Fruit fly (Drosophila melanogaster) whole organism, prepupa: ENCODE results near the gene Hex-t2.

Experiments used
- CG10669 ChIP-seq: fragments of 200-800 bp; sonication (Bioruptor generic); optimal IDR thresholded peaks from 3 replicates; lab custom pipeline; 2018; ENCODE audit warnings: missing biosample characterization, mild to moderate bottlenecking, missing genetic modification characterization, moderate library complexity
- CG11294 ChIP-seq: fragments of 200-800 bp; sonication (Bioruptor generic); IDR thresholded peaks from 2 replicates; pipeline ENCODE4 v1.3.6; 2022; ENCODE audit warnings: missing biosample characterization, missing genetic modification characterization
- CG31627 ChIP-seq: fragments of 200-800 bp; sonication (Bioruptor generic); optimal IDR thresholded peaks from 3 replicates; lab custom pipeline; 2016; ENCODE audit warnings: missing biosample characterization, missing genetic modification characterization
- CG32006 ChIP-seq: fragments of 200-800 bp; sonication (Bioruptor generic); optimal IDR thresholded peaks from 3 replicates; lab custom pipeline; 2017; ENCODE audit warnings: missing biosample characterization, mild to moderate bottlenecking, missing genetic modification characterization
- CG6163 ChIP-seq: fragments of 200-800 bp; sonication (Bioruptor generic); IDR thresholded peaks from 3 replicates; pipeline ENCODE4 v1.3.6; 2022; ENCODE audit warnings: missing biosample characterization, missing genetic modification characterization
- CG6276 ChIP-seq: fragments of 200-800 bp; sonication (Bioruptor generic); optimal IDR thresholded peaks from 2 replicates; lab custom pipeline; 2017; ENCODE audit warnings: missing biosample characterization, mild to moderate bottlenecking, missing genetic modification characterization
- CG6854 ChIP-seq: fragments of 200-800 bp; sonication (Bioruptor generic); optimal IDR thresholded peaks from 2 replicates; lab custom pipeline; 2017; ENCODE audit warnings: missing biosample characterization, mild to moderate bottlenecking, missing genetic modification characterization
- CG7368 ChIP-seq: fragments of 200-800 bp; sonication (Bioruptor generic); optimal IDR thresholded peaks from 3 replicates; lab custom pipeline; 2016; ENCODE audit warnings: missing biosample characterization, missing genetic modification characterization
- CG8119 ChIP-seq: fragments of 200-800 bp; sonication (Bioruptor generic); IDR thresholded peaks from 3 replicates; pipeline ENCODE4 v1.3.6; 2022; ENCODE audit warnings: missing biosample characterization, missing genetic modification characterization
- CG8319 ChIP-seq: fragments of 200-800 bp; sonication (Bioruptor generic); optimal IDR thresholded peaks from 3 replicates; lab custom pipeline; 2016; ENCODE audit warnings: missing biosample characterization, missing genetic modification characterization
- CG8632 ChIP-seq: fragments of 200-800 bp; sonication (Bioruptor generic); optimal IDR thresholded peaks from 3 replicates; lab custom pipeline; 2016; ENCODE audit warnings: missing biosample characterization, missing genetic modification characterization
- Eip75B ChIP-seq: fragments of 200-800 bp; sonication (Bioruptor generic); optimal IDR thresholded peaks from 3 replicates; lab custom pipeline; 2016; ENCODE audit warnings: missing biosample characterization, missing genetic modification characterization
- Eip78C ChIP-seq: fragments of 200-800 bp; sonication (Bioruptor generic); peaks from one replicate; lab custom pipeline; 2016; ENCODE audit warnings: missing biosample characterization, missing genetic modification characterization
- Ets21C ChIP-seq: fragments of 200-800 bp; sonication (Bioruptor generic); optimal IDR thresholded peaks from 3 replicates; lab custom pipeline; 2016; ENCODE audit warnings: missing biosample characterization, missing genetic modification characterization
- Gug ChIP-seq: fragments of 200-800 bp; sonication (Bioruptor generic); IDR thresholded peaks from 2 replicates; pipeline ENCODE4 v1.3.6; 2022; ENCODE audit warnings: missing biosample characterization, missing genetic modification characterization
- Lpt ChIP-seq: fragments of 200-800 bp; sonication (Bioruptor generic); optimal IDR thresholded peaks from 3 replicates; lab custom pipeline; 2016; ENCODE audit warnings: missing biosample characterization, missing genetic modification characterization
- acj6 ChIP-seq: fragments of 200-800 bp; sonication (Bioruptor generic); optimal IDR thresholded peaks from 3 replicates; lab custom pipeline; 2016; ENCODE audit warnings: missing biosample characterization, missing genetic modification characterization
- dsx ChIP-seq: fragments of 200-800 bp; optimal IDR thresholded peaks from 3 replicates; lab custom pipeline; 2019; ENCODE audit warnings: missing biosample characterization, mild to moderate bottlenecking, missing genetic modification characterization, moderate library complexity; ENCODE audit not compliant: poor library complexity, severe bottlenecking
- eg ChIP-seq: fragments of 200-800 bp; sonication (Bioruptor generic); IDR thresholded peaks from 3 replicates; pipeline ENCODE4 v1.3.6; 2022; ENCODE audit warnings: missing biosample characterization, missing genetic modification characterization
- fd59A ChIP-seq: fragments of 200-800 bp; sonication (Bioruptor generic); optimal IDR thresholded peaks from 2 replicates; lab custom pipeline; 2017; ENCODE audit warnings: missing biosample characterization, mild to moderate bottlenecking, missing genetic modification characterization, missing genetic modification reagents
- fd85E ChIP-seq: fragments of 200-800 bp; sonication (Bioruptor generic); optimal IDR thresholded peaks from 3 replicates; lab custom pipeline; 2016; ENCODE audit warnings: missing biosample characterization, missing genetic modification characterization
- fkh ChIP-seq: fragments of 200-800 bp; sonication (Bioruptor generic); optimal IDR thresholded peaks from 3 replicates; lab custom pipeline; 2017; ENCODE audit warnings: missing biosample characterization, mild to moderate bottlenecking, missing genetic modification characterization, moderate library complexity
- lz ChIP-seq: fragments of 200-800 bp; sonication (Bioruptor generic); optimal IDR thresholded peaks from 3 replicates; lab custom pipeline; 2016; ENCODE audit warnings: missing biosample characterization, missing genetic modification characterization
- net ChIP-seq: fragments of 200-800 bp; sonication (Bioruptor generic); optimal IDR thresholded peaks from 3 replicates; lab custom pipeline; 2016; ENCODE audit warnings: missing biosample characterization, missing genetic modification characterization
- pdm3 ChIP-seq: fragments of 200-800 bp; sonication (Bioruptor generic); optimal IDR thresholded peaks from 3 replicates; lab custom pipeline; 2016; ENCODE audit warnings: missing biosample characterization, missing genetic modification characterization
- salr ChIP-seq, 2 experiments: fragments of 200-800 bp; sonication (Bioruptor generic); optimal IDR thresholded peaks; 3 replicates each; lab custom pipeline; 2016 to 2018; ENCODE audit warnings: missing biosample characterization in 2 of 2, missing genetic modification characterization in 2 of 2, mild to moderate bottlenecking in 1 of 2
- ss ChIP-seq, 2 experiments: fragments of 200-800 bp; sonication (Bioruptor generic); optimal IDR thresholded peaks; 2 replicates in 1 of 2; 3 replicates in 1 of 2; lab custom pipeline; 2017 to 2018; ENCODE audit warnings: mild to moderate bottlenecking in 2 of 2, missing biosample characterization in 2 of 2, missing genetic modification characterization in 2 of 2, moderate library complexity in 1 of 2
- svp ChIP-seq: fragments of 200-800 bp; sonication (Bioruptor generic); peaks from one replicate; lab custom pipeline; 2016; ENCODE audit warnings: missing biosample characterization, missing genetic modification characterization
- vri ChIP-seq: fragments of 200-800 bp; sonication (Bioruptor generic); optimal IDR thresholded peaks from 3 replicates; lab custom pipeline; 2016; ENCODE audit warnings: missing biosample characterization, mild to moderate bottlenecking, missing genetic modification characterization

The Hex-t2 gene

DNA sequence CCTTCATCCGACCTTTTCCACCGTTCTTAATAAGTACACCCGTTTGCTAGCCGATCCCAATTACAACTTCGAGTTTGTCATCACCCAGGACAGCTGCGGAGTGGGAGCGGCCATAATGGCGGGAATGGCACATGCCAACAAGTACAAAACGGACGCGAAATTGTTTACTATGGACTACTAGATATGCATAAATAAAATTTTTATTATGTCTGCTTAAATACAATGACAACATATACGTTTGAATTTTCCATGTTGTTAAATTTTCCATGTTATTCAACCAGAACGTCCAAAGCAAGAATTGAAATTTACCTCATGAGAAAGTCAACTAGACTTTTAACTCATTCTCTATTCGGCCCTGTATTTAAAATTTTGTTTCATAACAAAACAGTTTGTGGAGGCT lies at the start of gene Hex-t2:
Hex-t2 (plus strand) TSS at position 301 of the 400 bp plus-strand sequence.
- TF ChIP-seq fkh (GFP tag; lab: Kevin White, UChicago) (no peak), svp (GFP tag; lab: Kevin White, UChicago) (no peak), CG8632 (GFP tag; lab: Kevin White, UChicago) (no peak), CG6163 (GFP tag; lab: Robert Waterston, UW) (no peak), ss (GFP tag; optimal IDR thresholded peaks at IDR 0.05; lab: Kevin White, UChicago) (no peak), CG6854 (GFP tag; lab: Kevin White, UChicago) (no peak), fd85E (no peak)
- TF ChIP-seq, all 60 proteins: peak for 0

DNA sequence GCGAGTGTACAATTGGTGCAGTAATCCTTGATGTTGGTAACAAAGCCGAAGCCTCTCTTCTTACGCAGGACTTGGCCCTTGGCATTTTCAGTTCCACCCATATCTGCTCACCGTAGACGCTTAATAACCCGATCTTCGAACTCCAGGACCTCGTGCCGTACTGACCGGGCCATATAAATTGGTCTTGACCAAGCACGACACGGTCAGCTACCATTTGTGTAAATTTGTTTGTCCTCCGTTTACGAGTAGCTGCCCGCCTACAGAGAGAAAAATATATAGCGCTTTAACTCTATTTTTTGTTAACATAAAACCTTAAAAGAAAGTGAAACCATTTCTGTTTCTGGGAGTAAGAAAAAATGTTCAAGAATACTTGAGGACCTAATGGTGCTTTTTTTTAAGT lies 46.9 kb upstream of the Hex-t2 start, which contains the start of gene ppk15:
ppk15 (minus strand) TSS at position 101 of the 400 bp plus-strand sequence.
- TF ChIP-seq vri (GFP tag; lab: Kevin White, UChicago) (no peak), CG8319 (GFP tag; lab: Kevin White, UChicago) (no peak), CG8632 (GFP tag; lab: Kevin White, UChicago) (no peak), acj6 (GFP tag; lab: Kevin White, UChicago) (no peak), CG10669 (GFP tag; lab: Kevin White, UChicago) (no peak)

dm6 chr3R:26409780-26410179 lies 40.7 kb upstream of the Hex-t2 start:
- TF ChIP-seq Gug (GFP tag; lab: Robert Waterston, UW) (peak; percentile 50), CG8319 (GFP tag; lab: Kevin White, UChicago) (no peak), CG32006 (peak; percentile 10), CG6276 (GFP tag; lab: Kevin White, UChicago) (peak; percentile 24), net (GFP tag; lab: Kevin White, UChicago) (no peak), eg (GFP tag; lab: Robert Waterston, UW) (peak; percentile 84), CG6163 (GFP tag; lab: Robert Waterston, UW) (peak; percentile 49; the same call in 1 of the 3 replicates), CG11294 (peak; percentile 67), Eip78C (peak; percentile 63)

DNA sequence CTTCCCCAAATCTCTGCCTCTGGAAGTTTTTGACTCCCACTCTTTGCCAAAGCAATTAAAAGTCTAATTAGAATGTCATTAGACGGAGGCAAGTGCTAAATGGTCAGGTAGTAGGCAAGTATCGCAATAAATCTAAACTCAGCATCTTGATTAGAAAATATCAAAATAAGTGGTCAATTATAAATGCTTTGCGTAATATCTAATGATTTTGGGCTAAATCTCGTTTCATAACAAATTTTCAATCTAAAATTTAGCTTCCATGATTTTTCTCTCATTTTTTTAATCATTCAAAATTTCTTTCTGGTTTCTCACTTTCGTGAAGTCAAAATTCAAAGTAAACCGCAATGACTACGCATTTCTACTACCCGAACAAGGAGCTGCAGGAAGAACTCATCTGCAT lies 36.7 kb upstream of the Hex-t2 start, which contains the start of gene Ald2:
Ald2 (plus strand) TSS at position 301 of the 400 bp plus-strand sequence.
- no peak for TF ChIP-seq CG6854 (GFP tag; lab: Kevin White, UChicago)
- TF ChIP-seq Lpt (GFP tag; lab: Kevin White, UChicago) = no peak
- no peak for TF ChIP-seq Ets21C (GFP tag; lab: Kevin White, UChicago)
- no peak for TF ChIP-seq pdm3
- peak; percentile 13 for TF ChIP-seq svp (GFP tag; lab: Kevin White, UChicago)
- no peak for TF ChIP-seq fd59A
- TF ChIP-seq lz = no peak
- TF ChIP-seq dsx (GFP tag; lab: Kevin White, UChicago) = no peak

DNA sequence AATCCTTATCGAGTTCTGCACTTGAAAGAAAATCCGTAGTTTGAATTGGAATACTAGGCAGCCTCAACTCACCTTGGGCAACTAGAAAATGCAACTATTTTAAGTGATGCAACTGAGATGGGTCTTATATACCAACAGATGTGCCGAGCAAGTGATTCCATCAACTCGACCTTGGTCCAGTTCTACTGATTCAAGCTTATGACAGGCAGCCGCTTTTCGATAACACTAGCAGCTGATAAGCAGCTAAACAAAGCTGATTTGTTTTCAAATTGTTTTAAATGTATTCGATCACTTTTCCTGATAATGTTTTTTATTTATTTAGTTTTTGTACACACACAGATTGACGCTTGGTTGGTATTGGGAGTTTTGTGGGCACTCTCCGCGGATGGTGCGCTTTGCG lies 25.5 kb upstream of the Hex-t2 start, which contains the start of gene CG6503:
CG6503 (minus strand) TSS at position 101 of the 400 bp plus-strand sequence.
- peak; percentile 44 for TF ChIP-seq svp (GFP tag; lab: Kevin White, UChicago)
- TF ChIP-seq Eip75B (GFP tag; lab: Kevin White, UChicago) = no peak
- no peak for TF ChIP-seq CG8119 (GFP tag; lab: Robert Waterston, UW)
- no peak for TF ChIP-seq salr (GFP tag; optimal IDR thresholded peaks at IDR 0.05; lab: Kevin White, UChicago)
- no peak for TF ChIP-seq CG7368 (GFP tag; lab: Kevin White, UChicago)

dm6 chr3R:26425681-26426080 lies 24.8 kb upstream of the Hex-t2 start, which contains the start of gene CG34291:
TSS of gene CG34291 (minus strand) at chr3R:26425781.
- peak; percentile 77 for TF ChIP-seq svp (GFP tag; lab: Kevin White, UChicago)
- TF ChIP-seq CG6163 (GFP tag; lab: Robert Waterston, UW) = no peak
- TF ChIP-seq CG31627 (GFP tag; lab: Kevin White, UChicago) = no peak
- TF ChIP-seq, all 60 proteins: peak for 1
